Fruit fly (Drosophila melanogaster): ENCODE data around the gene CG13473.
A peak's percentile ranks its signal among the peaks of the same experiment; 100 is the strongest.

Gene CG13473

DNA sequence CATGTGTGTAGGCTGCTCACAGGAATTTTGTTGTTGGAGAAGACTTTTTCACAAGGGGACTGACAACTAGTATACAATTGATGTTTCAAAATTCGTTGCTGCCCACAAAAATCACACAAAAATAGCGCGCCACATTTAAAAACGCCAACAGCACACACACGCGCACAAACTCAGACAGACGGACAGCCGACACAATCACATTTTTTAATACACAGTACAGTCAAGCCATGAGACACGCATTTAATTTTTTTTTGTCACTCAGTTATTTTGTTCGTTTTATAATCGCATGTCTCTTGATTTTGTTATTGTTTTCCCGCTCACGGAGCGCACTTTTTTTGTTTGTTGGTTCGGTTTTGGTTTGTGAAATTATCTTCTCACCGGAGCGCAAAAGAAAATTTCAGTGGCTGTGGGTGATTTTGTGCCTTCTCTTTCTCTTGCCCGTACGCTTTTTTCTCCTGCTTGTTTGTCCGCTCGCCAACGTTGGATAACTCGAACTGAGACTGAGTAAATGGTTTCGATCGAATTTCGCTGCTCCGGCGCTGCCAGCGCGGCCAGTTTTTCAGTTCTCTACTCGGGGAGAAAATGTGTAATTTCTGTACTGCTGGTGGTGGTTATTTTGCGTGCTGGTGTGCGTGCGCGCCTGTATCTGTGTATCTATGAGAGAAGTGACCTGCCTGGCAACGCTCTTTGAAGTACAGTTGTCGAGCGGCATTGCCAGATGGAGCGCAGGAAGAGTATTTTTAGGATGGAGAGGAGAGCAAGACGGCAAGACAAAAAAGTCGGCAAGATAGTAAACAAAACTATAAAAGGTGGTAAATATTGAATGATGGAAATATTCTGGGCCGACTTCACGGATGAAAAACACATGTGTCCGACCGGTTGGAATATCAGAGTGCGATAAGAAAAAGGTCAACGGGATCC is 29.2 kb downstream of the CG13473 start, which contains the start of gene CG42507 (continued):
- 0 out of 3 replicates have a peak, but pooled peaks have one; percentile 51 for TF ChIP-seq zen2 (GFP tag; IDR thresholded peaks at IDR 0.05; ENCODE audit: partially characterized antibody)
- TF ChIP-seq CG9437 (GFP tag; optimal IDR thresholded peaks at IDR 0.05) = no peak
- peak; percentile 7 for TF ChIP-seq eyg (GFP tag; optimal IDR thresholded peaks at IDR 0.05)
- no peak for TF ChIP-seq esg (GFP tag; conservative IDR thresholded peaks at IDR 0.05)
- no peak for TF ChIP-seq ERR (GFP tag; optimal IDR thresholded peaks at IDR 0.05)
- TF ChIP-seq lbe (GFP tag; optimal IDR thresholded peaks at IDR 0.05) = peak; percentile 66
- TF ChIP-seq seq (GFP tag; IDR thresholded peaks at IDR 0.05) = peak; percentile 51; the same call in 1 of the 2 replicates
- peak; percentile 9; the same call in 1 of the 3 replicates for TF ChIP-seq sr (GFP tag; IDR thresholded peaks at IDR 0.05)
- no peak for TF ChIP-seq CG4730 (GFP tag; IDR thresholded peaks at IDR 0.05)
- no peak for TF ChIP-seq p53 (GFP tag; optimal IDR thresholded peaks at IDR 0.05)
- no peak for TF ChIP-seq disco-r (GFP tag; optimal IDR thresholded peaks at IDR 0.05)
- TF ChIP-seq twi (tag; optimal IDR thresholded peaks at IDR 0.05) = peak; percentile 91
- TF ChIP-seq CG30431 (GFP tag; optimal IDR thresholded peaks at IDR 0.05) = no peak
- TF ChIP-seq CG15269 (tag; optimal IDR thresholded peaks at IDR 0.05) = peak; percentile 30
- TF ChIP-seq bbx (GFP tag; IDR thresholded peaks at IDR 0.05; ENCODE audit: partially characterized antibody) = 0 out of 2 replicates have a peak, but pooled peaks have one; percentile 8
- TF ChIP-seq mirr (GFP tag; optimal IDR thresholded peaks at IDR 0.05) = peak; percentile 80
- TF ChIP-seq CG15696 (tag; optimal IDR thresholded peaks at IDR 0.05) = peak; percentile 65
- peak; percentile 51 for TF ChIP-seq Jarid2 (GFP tag; optimal IDR thresholded peaks at IDR 0.05)
- peak; percentile 20 for TF ChIP-seq CG7839 (tag; optimal IDR thresholded peaks at IDR 0.05)
- TF ChIP-seq Optix (GFP tag; IDR thresholded peaks at IDR 0.05) = no peak
- no peak for TF ChIP-seq Atf-2 (GFP tag; optimal IDR thresholded peaks at IDR 0.05)
- TF ChIP-seq CG6689 (GFP tag; IDR thresholded peaks at IDR 0.05) = peak; percentile 59
- TF ChIP-seq CG2199 (GFP tag; IDR thresholded peaks at IDR 0.05) = peak; percentile 73; the same call in 2 of the 3 replicates
- peak in 1 of 2 experiments; percentile 90 for TF ChIP-seq Pdp1 (GFP tag; optimal IDR thresholded peaks at IDR 0.05)
- TF ChIP-seq CG9727 (GFP tag; optimal IDR thresholded peaks at IDR 0.05) = peak; percentile 47
- TF ChIP-seq run (tag; optimal IDR thresholded peaks at IDR 0.05) = no peak
- TF ChIP-seq CG11398 (GFP tag; optimal IDR thresholded peaks at IDR 0.05) = peak; percentile 14
- peak; percentile 34 for TF ChIP-seq Meics (GFP tag; optimal IDR thresholded peaks at IDR 0.05)
- TF ChIP-seq odd (GFP tag; optimal IDR thresholded peaks at IDR 0.05) = peak; percentile 24
- TF ChIP-seq luna (GFP tag; optimal IDR thresholded peaks at IDR 0.05) = no peak
- peak; percentile 55 for TF ChIP-seq caup (GFP tag; optimal IDR thresholded peaks at IDR 0.05; ENCODE audit: severe bottlenecking)
- TF ChIP-seq Six4 (GFP tag; optimal IDR thresholded peaks at IDR 0.05) = no peak
- TF ChIP-seq usp (GFP tag; optimal IDR thresholded peaks at IDR 0.05) = no peak
- TF ChIP-seq CG34376 (GFP tag; optimal IDR thresholded peaks at IDR 0.05) = peak; percentile 94
- TF ChIP-seq D19A (tag; optimal IDR thresholded peaks at IDR 0.05) = peak; percentile 79
- no peak for TF ChIP-seq CG10654 (GFP tag; optimal IDR thresholded peaks at IDR 0.05)
- TF ChIP-seq zfh1 (GFP tag; IDR thresholded peaks at IDR 0.05) = peak; percentile 27; the same call in 1 of the 3 replicates
- peak; percentile 13 for TF ChIP-seq pnt (GFP tag; optimal IDR thresholded peaks at IDR 0.05)
- peak; percentile 84 for TF ChIP-seq CG10431 (GFP tag; optimal IDR thresholded peaks at IDR 0.05)
- TF ChIP-seq sob (GFP tag; IDR thresholded peaks at IDR 0.05) = no peak; the same call in 1 of the 2 replicates
- TF ChIP-seq gem (tag; optimal IDR thresholded peaks at IDR 0.05) = peak; percentile 40
- TF ChIP-seq hbn (GFP tag; IDR thresholded peaks at IDR 0.05; ENCODE audit: partially characterized antibody) = peak; percentile 51
- no peak for TF ChIP-seq gsb-n (tag; optimal IDR thresholded peaks at IDR 0.05)
- peak; percentile 39 for TF ChIP-seq Fer1 (GFP tag; optimal IDR thresholded peaks at IDR 0.05)
- no peak for TF ChIP-seq hb (GFP tag; IDR thresholded peaks at IDR 0.05; ENCODE audit: partially characterized antibody)
- TF ChIP-seq CG3838 (GFP tag; optimal IDR thresholded peaks at IDR 0.05) = no peak
- TF ChIP-seq ap (GFP tag; IDR thresholded peaks at IDR 0.05) = peak; percentile 16; the same call in 1 of the 2 replicates
- TF ChIP-seq ash1 (GFP tag; optimal IDR thresholded peaks at IDR 0.05) = peak; percentile 34
